Worm (Caenorhabditis elegans) whole organism, L3 larva: ENCODE results near the gene fbxa-199.

Source experiments
- ceh-16 ChIP-seq: sonication (generic microtip); optimal IDR thresholded peaks from 2 replicates; lab custom pipeline; 2017; ENCODE audit warnings: missing biosample characterization, missing genetic modification characterization
- ceh-9 ChIP-seq: sonication (generic microtip); optimal IDR thresholded peaks from 2 replicates; lab custom pipeline; 2018; ENCODE audit warnings: missing biosample characterization, missing genetic modification characterization
- elt-2 ChIP-seq: sonication (generic microtip); optimal IDR thresholded peaks from 2 replicates; lab custom pipeline; 2016; ENCODE audit warnings: missing genetic modification reagents, mild to moderate bottlenecking, missing genetic modification characterization, missing compliant biosample characterization
- lin-39 ChIP-seq: fragments of 150-350 bp; optimal IDR thresholded peaks from 2 replicates; lab custom pipeline; 2018; ENCODE audit warnings: missing biosample characterization, missing genetic modification reagents, missing genetic modification characterization
- nhr-12 ChIP-seq: fragments of 150-350 bp; optimal IDR thresholded peaks from 2 replicates; lab custom pipeline; 2014; ENCODE audit warnings: missing biosample characterization, missing genetic modification characterization
- pqm-1 ChIP-seq: fragments of 150-350 bp; optimal IDR thresholded peaks from 2 replicates; lab custom pipeline; 2017; ENCODE audit warnings: missing biosample characterization, missing genetic modification characterization, inconsistent platforms
- skn-1 ChIP-seq: fragments of 150-350 bp; optimal IDR thresholded peaks from 2 replicates; lab custom pipeline; 2014; ENCODE audit warnings: missing biosample characterization, missing genetic modification characterization
- snpc-4 ChIP-seq: fragments of 150-350 bp; optimal IDR thresholded peaks from 2 replicates; lab custom pipeline; 2014; ENCODE audit warnings: missing biosample characterization, missing genetic modification characterization

- TF ChIP-seq skn-1 (tag; lab: Kevin White, UChicago) (no peak), ceh-9 (no peak), elt-2 (tag; lab: Kevin White, UChicago) (no peak), ceh-16 (tag; lab: Kevin White, UChicago) (no peak), nhr-12 (tag; lab: Kevin White, UChicago) (no peak), pqm-1 (tag; lab: Kevin White, UChicago) (no peak), lin-39 (tag; lab: Kevin White, UChicago) (no peak), snpc-4 (no peak)
Measured at ce11 chrV:15392064-15392463, 6.6 kb downstream of the fbxa-199 start.
